Fruit fly (Drosophila melanogaster) whole organism, pupa: ENCODE data around the gene Ire1.

Experiments used
- CG12605 ChIP-seq: fragments of 200-800 bp; sonication (Bioruptor generic); IDR thresholded peaks from 2 replicates; pipeline ENCODE4 v1.3.6; 2022; ENCODE audit warnings: missing biosample characterization, missing genetic modification characterization
- CG15710 ChIP-seq: fragments of 200-800 bp; sonication (Bioruptor generic); optimal IDR thresholded peaks from 2 replicates; lab custom pipeline; 2018; ENCODE audit warnings: missing biosample characterization, mild to moderate bottlenecking, missing genetic modification characterization, moderate library complexity
- CG8301 ChIP-seq: fragments of 200-800 bp; sonication (Bioruptor generic); optimal IDR thresholded peaks from 2 replicates; lab custom pipeline; 2018; ENCODE audit warnings: missing biosample characterization, mild to moderate bottlenecking, missing genetic modification characterization
- EcR ChIP-seq: fragments of 200-800 bp; sonication (Bioruptor generic); optimal IDR thresholded peaks from 3 replicates; lab custom pipeline; 2019; ENCODE audit warnings: missing biosample characterization, missing genetic modification characterization, mild to moderate bottlenecking, moderate library complexity, missing genetic modification reagents
- Ets98B ChIP-seq: fragments of 200-800 bp; sonication (Bioruptor generic); IDR thresholded peaks from 2 replicates; pipeline ENCODE4 v1.3.6; 2022; ENCODE audit warnings: missing biosample characterization, missing genetic modification characterization
- Pif1A ChIP-seq: fragments of 200-800 bp; sonication (Bioruptor generic); optimal IDR thresholded peaks from 3 replicates; lab custom pipeline; 2016; ENCODE audit warnings: missing biosample characterization, missing genetic modification characterization
- Snoo ChIP-seq: fragments of 200-800 bp; sonication (Bioruptor generic); optimal IDR thresholded peaks from 3 replicates; lab custom pipeline; 2017; ENCODE audit warnings: missing biosample characterization, mild to moderate bottlenecking, missing genetic modification characterization, inconsistent platforms
- gl ChIP-seq: fragments of 200-800 bp; sonication (Bioruptor generic); optimal IDR thresholded peaks from 2 replicates; lab custom pipeline; 2018; ENCODE audit warnings: missing biosample characterization, mild to moderate bottlenecking, missing genetic modification characterization
- rn ChIP-seq: fragments of 200-800 bp; sonication (Bioruptor generic); IDR thresholded peaks from 2 replicates; pipeline ENCODE4 v1.3.6; 2022; ENCODE audit warnings: missing biosample characterization, missing genetic modification characterization

dm6 chr3R:19807745-19808429 is 53.2 kb downstream of the Ire1 start:
- TF ChIP-seq Pif1A (GFP tag; lab: Kevin White, UChicago) (no peak), rn (GFP tag; lab: Robert Waterston, UW) (no peak), EcR (GFP tag; lab: Kevin White, UChicago) (no peak), Ets98B (no peak), gl (tag; lab: Kevin White, UChicago) (no peak), CG15710 (tag; lab: Kevin White, UChicago) (peak; percentile 11), Snoo (tag; lab: Kevin White, UChicago) (no peak), CG12605 (GFP tag; lab: Robert Waterston, UW) (no peak), CG8301 (tag; lab: Kevin White, UChicago) (peak; percentile 5)
